Fruit fly (Drosophila melanogaster) whole organism, embryonic: ENCODE measurements around the gene dnc.

Experiments used
- Asciz ChIP-seq: fragments of 200-800 bp; sonication (Bioruptor generic); optimal IDR thresholded peaks from 2 replicates; lab custom pipeline; 2017; ENCODE audit warnings: missing biosample characterization, mild to moderate bottlenecking, missing genetic modification characterization, missing genetic modification reagents
- Atf-2 ChIP-seq: fragments of 200-800 bp; sonication (Bioruptor generic); optimal IDR thresholded peaks from 2 replicates; lab custom pipeline; 2016; ENCODE audit warnings: missing biosample characterization, missing genetic modification characterization
- Atf6 ChIP-seq: fragments of 200-800 bp; sonication (Bioruptor generic); IDR thresholded peaks from 2 replicates; pipeline ENCODE4 v1.3.6; 2022; ENCODE audit warnings: missing biosample characterization, missing genetic modification characterization
- Awh ChIP-seq: fragments of 200-800 bp; sonication (Bioruptor generic); IDR thresholded peaks from 2 replicates; pipeline ENCODE4, ENCODE4 v1.3.6; 2022; ENCODE audit warnings: missing biosample characterization, missing genetic modification characterization
- CG11504 ChIP-seq: fragments of 200-800 bp; sonication (Bioruptor generic); optimal IDR thresholded peaks from 3 replicates; lab custom pipeline; 2019; ENCODE audit warnings: missing biosample characterization, mild to moderate bottlenecking, missing genetic modification characterization, moderate library complexity
- CG11696 ChIP-seq: fragments of 200-800 bp; sonication (Bioruptor generic); IDR thresholded peaks from 2 replicates; pipeline ENCODE4 v1.3.6; 2022; ENCODE audit warnings: missing biosample characterization, missing genetic modification characterization
- CG12219 ChIP-seq: fragments of 200-800 bp; sonication (Bioruptor generic); optimal IDR thresholded peaks from 3 replicates; lab custom pipeline; 2018; ENCODE audit warnings: missing biosample characterization, mild to moderate bottlenecking, missing genetic modification characterization
- CG14014 ChIP-seq: fragments of 200-800 bp; sonication (Bioruptor generic); IDR thresholded peaks from 2 replicates; pipeline ENCODE4 v1.3.6; 2022; ENCODE audit warnings: missing biosample characterization, missing genetic modification characterization
- CG17912 ChIP-seq: fragments of 200-800 bp; sonication (Bioruptor generic); optimal IDR thresholded peaks from 2 replicates; lab custom pipeline; 2018; ENCODE audit warnings: missing biosample characterization, mild to moderate bottlenecking, missing genetic modification characterization
- CG2129 ChIP-seq: fragments of 200-800 bp; sonication (Bioruptor generic); IDR thresholded peaks from 2 replicates; pipeline ENCODE4 v1.3.6; 2022; ENCODE audit warnings: missing biosample characterization, missing genetic modification characterization; ENCODE audit not compliant: partially characterized antibody
- CG2199 ChIP-seq: fragments of 200-800 bp; sonication (Bioruptor generic); IDR thresholded peaks from 3 replicates; pipeline ENCODE4 v1.3.6; 2022; ENCODE audit warnings: missing biosample characterization, missing genetic modification characterization
- CG32532 ChIP-seq: fragments of 200-800 bp; sonication (Bioruptor generic); IDR thresholded peaks from 2 replicates; pipeline ENCODE4 v1.3.6; 2022; ENCODE audit warnings: missing biosample characterization, missing genetic modification characterization
- CG3838 ChIP-seq: fragments of 200-800 bp; sonication (Bioruptor generic); optimal IDR thresholded peaks from 3 replicates; lab custom pipeline; 2016; ENCODE audit warnings: missing biosample characterization, missing genetic modification characterization
- CG3995 ChIP-seq: fragments of 200-800 bp; sonication (Bioruptor generic); optimal IDR thresholded peaks from 3 replicates; lab custom pipeline; 2016; ENCODE audit warnings: missing biosample characterization, missing genetic modification characterization
- CG4617 ChIP-seq: fragments of 200-800 bp; sonication (Bioruptor generic); optimal IDR thresholded peaks from 3 replicates; lab custom pipeline; 2016; ENCODE audit warnings: missing biosample characterization, missing genetic modification characterization, borderline replicate concordance
- CG4820 ChIP-seq: fragments of 200-800 bp; sonication (Bioruptor generic); optimal IDR thresholded peaks from 3 replicates; lab custom pipeline; 2016; ENCODE audit warnings: missing biosample characterization, missing genetic modification characterization
- CG6689 ChIP-seq: fragments of 200-800 bp; sonication (Bioruptor generic); IDR thresholded peaks from 2 replicates; pipeline ENCODE4 v1.3.6; 2022; ENCODE audit warnings: missing biosample characterization, missing genetic modification characterization
- CG6854 ChIP-seq: fragments of 200-800 bp; sonication (Bioruptor generic); optimal IDR thresholded peaks from 3 replicates; lab custom pipeline; 2017; ENCODE audit warnings: missing biosample characterization, mild to moderate bottlenecking, missing genetic modification characterization
- CG7963 ChIP-seq: fragments of 200-800 bp; sonication (Bioruptor generic); IDR thresholded peaks from 3 replicates; pipeline ENCODE4 v1.3.6; 2022; ENCODE audit warnings: missing biosample characterization, missing genetic modification characterization; ENCODE audit not compliant: partially characterized antibody
- CG8281 ChIP-seq: fragments of 200-800 bp; sonication (Bioruptor generic); optimal IDR thresholded peaks from 2 replicates; lab custom pipeline; 2018; ENCODE audit warnings: missing biosample characterization, mild to moderate bottlenecking, missing genetic modification characterization, moderate library complexity
- CG8944 ChIP-seq: fragments of 200-800 bp; sonication (Bioruptor generic); optimal IDR thresholded peaks from 3 replicates; lab custom pipeline; 2016; ENCODE audit warnings: missing biosample characterization, missing genetic modification characterization
- CHES-1-like ChIP-seq: fragments of 200-800 bp; sonication (Bioruptor generic); optimal IDR thresholded peaks from 2 replicates; lab custom pipeline; 2016; ENCODE audit warnings: missing biosample characterization, missing genetic modification characterization
- D19A ChIP-seq: fragments of 200-800 bp; optimal IDR thresholded peaks from 3 replicates; lab custom pipeline; 2019; ENCODE audit warnings: missing biosample characterization, mild to moderate bottlenecking, missing genetic modification characterization, moderate library complexity
- E2f2 ChIP-seq: fragments of 200-800 bp; sonication (Bioruptor generic); IDR thresholded peaks from 2 replicates; pipeline ENCODE4 v1.3.6; 2022; ENCODE audit warnings: missing biosample characterization, missing genetic modification characterization
- Fer2 ChIP-seq: fragments of 200-800 bp; sonication (Bioruptor generic); optimal IDR thresholded peaks from 2 replicates; lab custom pipeline; 2018; ENCODE audit warnings: missing biosample characterization, mild to moderate bottlenecking, missing genetic modification characterization, moderate library complexity
- Hr78 ChIP-seq, 2 experiments: fragments of 200-800 bp in 1 of 2; fragments of >200 bp in 1 of 2; sonication (Bioruptor generic) in 1 of 2; optimal IDR thresholded peaks; 2 replicates each; lab custom pipeline; 2017 to 2019; ENCODE audit warnings: missing biosample characterization in 2 of 2, missing genetic modification characterization in 2 of 2, mild to moderate bottlenecking in 1 of 2, moderate library complexity in 1 of 2
- Jarid2 ChIP-seq: fragments of 200-800 bp; sonication (Bioruptor generic); optimal IDR thresholded peaks from 3 replicates; lab custom pipeline; 2017; ENCODE audit warnings: mild to moderate bottlenecking, missing biosample characterization, missing genetic modification reagents, missing genetic modification characterization
- Meics ChIP-seq: fragments of 200-800 bp; sonication (Bioruptor generic); optimal IDR thresholded peaks from 2 replicates; lab custom pipeline; 2017; ENCODE audit warnings: missing biosample characterization, mild to moderate bottlenecking, missing genetic modification characterization
- Mes4 ChIP-seq: fragments of 200-800 bp; sonication (Bioruptor generic); optimal IDR thresholded peaks from 2 replicates; lab custom pipeline; 2016; ENCODE audit warnings: missing biosample characterization, missing genetic modification characterization
- Rfx ChIP-seq: fragments of 200-800 bp; sonication (Bioruptor generic); IDR thresholded peaks from 2 replicates; pipeline ENCODE4 v1.3.6; 2022; ENCODE audit warnings: missing biosample characterization, missing genetic modification characterization
- Six4 ChIP-seq: fragments of 200-800 bp; sonication (Bioruptor generic); optimal IDR thresholded peaks from 2 replicates; lab custom pipeline; 2016; ENCODE audit warnings: missing biosample characterization, missing genetic modification characterization
- Sox100B ChIP-seq: fragments of 200-800 bp; sonication (Bioruptor generic); optimal IDR thresholded peaks from 3 replicates; lab custom pipeline; 2018; ENCODE audit warnings: missing biosample characterization, mild to moderate bottlenecking, missing genetic modification characterization
- YL-1 ChIP-seq: fragments of 200-800 bp; sonication (Bioruptor generic); optimal IDR thresholded peaks from 3 replicates; lab custom pipeline; 2017; ENCODE audit warnings: missing biosample characterization, mild to moderate bottlenecking, missing genetic modification characterization
- al ChIP-seq: fragments of 200-800 bp; sonication (Bioruptor generic); IDR thresholded peaks from 2 replicates; pipeline ENCODE4 v1.3.6; 2022; ENCODE audit warnings: missing biosample characterization, missing genetic modification characterization
- bigmax ChIP-seq: fragments of 200-800 bp; sonication (Bioruptor generic); optimal IDR thresholded peaks from 2 replicates; lab custom pipeline; 2018; ENCODE audit warnings: missing biosample characterization, mild to moderate bottlenecking, missing genetic modification characterization
- da ChIP-seq: fragments of 200-800 bp; sonication (Bioruptor generic); optimal IDR thresholded peaks from 2 replicates; lab custom pipeline; 2016; ENCODE audit warnings: missing biosample characterization, missing genetic modification characterization
- dmrt99B ChIP-seq: fragments of 200-800 bp; sonication (Bioruptor generic); optimal IDR thresholded peaks from 2 replicates; lab custom pipeline; 2018; ENCODE audit warnings: missing biosample characterization, mild to moderate bottlenecking, missing genetic modification characterization, moderate library complexity
- her ChIP-seq: fragments of 200-800 bp; sonication (Bioruptor generic); optimal IDR thresholded peaks from 2 replicates; lab custom pipeline; 2016; ENCODE audit warnings: missing biosample characterization, missing genetic modification characterization
- hkb ChIP-seq, 2 experiments: fragments of 200-800 bp in 1 of 2; fragments of >200 bp in 1 of 2; sonication (Bioruptor generic) in 1 of 2; IDR thresholded peaks in 1 of 2; optimal IDR thresholded peaks in 1 of 2; 2 replicates each; pipeline versions ENCODE4 v1.3.6 to Lab custom; 2017 to 2022; ENCODE audit warnings: missing biosample characterization in 1 of 2, missing genetic modification characterization in 1 of 2
- jing ChIP-seq: fragments of 200-800 bp; sonication (Bioruptor generic); optimal IDR thresholded peaks from 2 replicates; lab custom pipeline; 2018; ENCODE audit warnings: missing biosample characterization, mild to moderate bottlenecking, missing genetic modification characterization
- lbe ChIP-seq: fragments of 200-800 bp; sonication (Bioruptor generic); optimal IDR thresholded peaks from 2 replicates; lab custom pipeline; 2016; ENCODE audit warnings: missing biosample characterization, mild to moderate bottlenecking, missing genetic modification characterization
- nerfin-2 ChIP-seq: fragments of 200-800 bp; sonication (Bioruptor generic); IDR thresholded peaks from 2 replicates; pipeline ENCODE4 v1.3.6; 2022; ENCODE audit warnings: missing biosample characterization, missing genetic modification characterization; ENCODE audit not compliant: partially characterized antibody
- oc ChIP-seq: fragments of 200-800 bp; sonication (Bioruptor generic); optimal IDR thresholded peaks from 2 replicates; lab custom pipeline; 2018; ENCODE audit warnings: missing biosample characterization, mild to moderate bottlenecking, missing genetic modification characterization, moderate library complexity
- odd ChIP-seq: fragments of 200-800 bp; sonication (Bioruptor generic); optimal IDR thresholded peaks from 2 replicates; lab custom pipeline; 2017; ENCODE audit warnings: missing biosample characterization, mild to moderate bottlenecking, missing genetic modification characterization
- pros ChIP-seq: fragments of 200-800 bp; sonication (Bioruptor generic); optimal IDR thresholded peaks from 3 replicates; lab custom pipeline; 2019; ENCODE audit warnings: missing biosample characterization, mild to moderate bottlenecking, missing genetic modification characterization, moderate library complexity
- sens-2 ChIP-seq: fragments of 200-800 bp; sonication (Bioruptor generic); IDR thresholded peaks from 2 replicates; pipeline ENCODE4 v1.3.6; 2022; ENCODE audit warnings: missing biosample characterization, missing genetic modification characterization
- so ChIP-seq: fragments of 200-800 bp; sonication (Bioruptor generic); IDR thresholded peaks from 3 replicates; pipeline ENCODE4 v1.3.6; 2022; ENCODE audit warnings: missing biosample characterization, missing genetic modification characterization
- stc ChIP-seq: fragments of 200-800 bp; sonication (Bioruptor generic); IDR thresholded peaks from 2 replicates; pipeline ENCODE4 v1.3.6; 2022; ENCODE audit warnings: missing biosample characterization, missing genetic modification characterization
- tup ChIP-seq: fragments of 200-800 bp; sonication (Bioruptor generic); optimal IDR thresholded peaks from 2 replicates; lab custom pipeline; 2016; ENCODE audit warnings: missing biosample characterization, mild to moderate bottlenecking, missing genetic modification characterization, moderate library complexity
- wdn ChIP-seq: fragments of 200-800 bp; sonication (Bioruptor generic); IDR thresholded peaks from 2 replicates; pipeline ENCODE4 v1.3.6; 2022; ENCODE audit warnings: missing biosample characterization, missing genetic modification characterization
- wek ChIP-seq: fragments of 200-800 bp; sonication (Bioruptor generic); optimal IDR thresholded peaks from 3 replicates; lab custom pipeline; 2018; ENCODE audit warnings: missing biosample characterization, mild to moderate bottlenecking, missing genetic modification characterization, moderate library complexity

Gene dnc

dm6 chrX:3363676-3364075, 187.4 kb downstream of the dnc start (continued):
- TF ChIP-seq Mes4 (GFP tag; lab: Kevin White, UChicago) (peak; percentile 12), oc (no peak), wek (GFP tag; lab: Kevin White, UChicago) (no peak), CHES-1-like (peak; percentile 75), CG8944 (GFP tag; lab: Kevin White, UChicago) (peak; percentile 60), nerfin-2 (GFP tag; lab: Robert Waterston, UW) (no peak), al (GFP tag; lab: Robert Waterston, UW) (peak; percentile 92), Rfx (GFP tag; lab: Robert Waterston, UW) (peak; percentile 96), CG14014 (peak; percentile 80), sens-2 (GFP tag; lab: Robert Waterston, UW) (no peak), Six4 (GFP tag; lab: Kevin White, UChicago) (peak; percentile 5), CG2199 (GFP tag; lab: Robert Waterston, UW) (no peak), CG2129 (GFP tag; lab: Robert Waterston, UW) (no peak), CG4617 (GFP tag; lab: Kevin White, UChicago) (no peak), CG4820 (GFP tag; lab: Kevin White, UChicago) (peak; percentile 25), da (GFP tag; lab: Kevin White, UChicago) (peak; percentile 29), so (GFP tag; lab: Robert Waterston, UW) (no peak), E2f2 (GFP tag; lab: Robert Waterston, UW) (no peak), Sox100B (GFP tag; lab: Kevin White, UChicago) (no peak), pros (no peak), stc (GFP tag; lab: Robert Waterston, UW) (peak; percentile 48), CG12219 (no peak), Atf-2 (GFP tag; lab: Kevin White, UChicago) (peak; percentile 34), tup (GFP tag; lab: Kevin White, UChicago) (peak; percentile 4), CG6854 (GFP tag; lab: Kevin White, UChicago) (peak; percentile 56), Asciz (GFP tag; lab: Kevin White, UChicago) (no peak), CG3995 (GFP tag; lab: Kevin White, UChicago) (no peak), jing (no peak), D19A (tag; lab: Kevin White, UChicago) (peak; percentile 4), CG32532 (GFP tag; lab: Robert Waterston, UW) (peak; percentile 97), Atf6 (peak; percentile 89), hkb (optimal IDR thresholded peaks at IDR 0.05; lab: Kevin White, UChicago) (no peak), hkb (GFP tag; IDR thresholded peaks at IDR 0.05; lab: Robert Waterston, UW) (peak; percentile 57), dmrt99B (tag; lab: Kevin White, UChicago) (peak; percentile 12), YL-1 (GFP tag; lab: Kevin White, UChicago) (no peak), CG6689 (GFP tag; lab: Robert Waterston, UW) (peak; percentile 61), CG8281 (tag; lab: Kevin White, UChicago) (no peak), CG11504 (tag; lab: Kevin White, UChicago) (peak; percentile 40), bigmax (no peak), CG3838 (peak; percentile 22), Fer2 (tag; lab: Kevin White, UChicago) (no peak), CG17912 (no peak), Hr78 (GFP tag; optimal IDR thresholded peaks at IDR 0.05; lab: Kevin White, UChicago) (no peak), lbe (GFP tag; lab: Kevin White, UChicago) (no peak), odd (GFP tag; lab: Kevin White, UChicago) (no peak), CG11696 (0 out of 2 replicates have a peak, but pooled peaks have one; percentile 34), CG7963 (GFP tag; lab: Robert Waterston, UW) (no peak), Jarid2 (GFP tag; lab: Kevin White, UChicago) (peak; percentile 20), her (peak; percentile 84), Meics (peak; percentile 84), wdn (GFP tag; lab: Robert Waterston, UW) (peak; percentile 92), Awh (GFP tag; lab: Robert Waterston, UW) (peak; percentile 64)
